Fruit fly (Drosophila melanogaster) whole organism, embryonic: ENCODE results near the gene Epp.

Experiments used
- Antp ChIP-seq: fragments of 200-800 bp; sonication (Bioruptor generic); optimal IDR thresholded peaks from 3 replicates; lab custom pipeline; 2016; ENCODE audit warnings: missing biosample characterization, missing genetic modification characterization
- B-H2 ChIP-seq: fragments of 200-800 bp; sonication (Bioruptor generic); optimal IDR thresholded peaks from 2 replicates; lab custom pipeline; 2018; ENCODE audit warnings: missing biosample characterization, mild to moderate bottlenecking, missing genetic modification characterization
- CG10654 ChIP-seq: fragments of 200-800 bp; sonication (Bioruptor generic); optimal IDR thresholded peaks from 2 replicates; lab custom pipeline; 2016; ENCODE audit warnings: missing biosample characterization, missing genetic modification characterization
- CG11504 ChIP-seq: fragments of 200-800 bp; sonication (Bioruptor generic); optimal IDR thresholded peaks from 3 replicates; lab custom pipeline; 2019; ENCODE audit warnings: missing biosample characterization, mild to moderate bottlenecking, missing genetic modification characterization, moderate library complexity
- CG12071 ChIP-seq: fragments of 200-800 bp; sonication (Bioruptor generic); optimal IDR thresholded peaks from 3 replicates; lab custom pipeline; 2018; ENCODE audit warnings: missing biosample characterization, mild to moderate bottlenecking, missing genetic modification characterization
- CG13624 ChIP-seq: fragments of 200-800 bp; sonication (Bioruptor generic); optimal IDR thresholded peaks from 2 replicates; lab custom pipeline; 2016; ENCODE audit warnings: missing biosample characterization, missing genetic modification characterization
- CG18764 ChIP-seq: fragments of 200-800 bp; sonication (Bioruptor generic); optimal IDR thresholded peaks from 3 replicates; lab custom pipeline; 2016; ENCODE audit warnings: missing biosample characterization, missing genetic modification characterization
- CG3838 ChIP-seq: fragments of 200-800 bp; sonication (Bioruptor generic); optimal IDR thresholded peaks from 3 replicates; lab custom pipeline; 2016; ENCODE audit warnings: missing biosample characterization, missing genetic modification characterization
- CG4360 ChIP-seq: fragments of 200-800 bp; sonication (Bioruptor generic); IDR thresholded peaks from 2 replicates; pipeline ENCODE4 v1.3.6; 2022; ENCODE audit warnings: missing biosample characterization, missing genetic modification characterization
- CG4404 ChIP-seq: fragments of 200-800 bp; sonication (Bioruptor generic); IDR thresholded peaks from 2 replicates; pipeline ENCODE4 v1.3.6; 2022; ENCODE audit warnings: missing biosample characterization, missing genetic modification characterization
- CG4617 ChIP-seq: fragments of 200-800 bp; sonication (Bioruptor generic); optimal IDR thresholded peaks from 3 replicates; lab custom pipeline; 2016; ENCODE audit warnings: missing biosample characterization, missing genetic modification characterization, borderline replicate concordance
- CG4730 ChIP-seq: fragments of 200-800 bp; sonication (Bioruptor generic); IDR thresholded peaks from 2 replicates; pipeline ENCODE4 v1.3.6; 2022; ENCODE audit warnings: missing biosample characterization, missing genetic modification characterization
- CG6791 ChIP-seq: fragments of 200-800 bp; sonication (Bioruptor generic); IDR thresholded peaks from 3 replicates; pipeline ENCODE4 v1.3.6; 2022; ENCODE audit warnings: missing biosample characterization, missing genetic modification characterization; ENCODE audit not compliant: partially characterized antibody
- CG7987 ChIP-seq: fragments of 200-800 bp; sonication (Bioruptor generic); optimal IDR thresholded peaks from 2 replicates; lab custom pipeline; 2018; ENCODE audit warnings: missing biosample characterization, mild to moderate bottlenecking, missing genetic modification characterization, moderate library complexity
- CG8359 ChIP-seq: fragments of 200-800 bp; sonication (Bioruptor generic); optimal IDR thresholded peaks from 2 replicates; lab custom pipeline; 2017; ENCODE audit warnings: missing biosample characterization, mild to moderate bottlenecking, missing genetic modification characterization, borderline replicate concordance
- CTCF ChIP-seq: fragments of 200-800 bp; sonication (Bioruptor generic); optimal IDR thresholded peaks from 2 replicates; lab custom pipeline; 2017; ENCODE audit warnings: missing biosample characterization, mild to moderate bottlenecking, missing genetic modification characterization, moderate library complexity
- CrebB ChIP-seq: fragments of 200-800 bp; sonication (Bioruptor generic); optimal IDR thresholded peaks from 3 replicates; lab custom pipeline; 2018; ENCODE audit warnings: missing biosample characterization, mild to moderate bottlenecking, missing genetic modification characterization
- Dref ChIP-seq: fragments of 200-800 bp; sonication (Bioruptor generic); IDR thresholded peaks from 2 replicates; pipeline ENCODE4 v1.3.6; 2022; ENCODE audit warnings: missing biosample characterization, missing genetic modification characterization
- Ets65A ChIP-seq: fragments of 200-800 bp; sonication (Bioruptor generic); peaks from one replicate; lab custom pipeline; 2016; ENCODE audit warnings: missing biosample characterization, missing genetic modification characterization
- Scr ChIP-seq: fragments of 200-800 bp; sonication (Bioruptor generic); IDR thresholded peaks from 2 replicates; pipeline ENCODE4 v1.3.6; 2022; ENCODE audit warnings: missing biosample characterization, missing genetic modification characterization; ENCODE audit not compliant: partially characterized antibody
- Xbp1 ChIP-seq: fragments of 200-800 bp; sonication (Bioruptor generic); optimal IDR thresholded peaks from 3 replicates; lab custom pipeline; 2016; ENCODE audit warnings: missing biosample characterization, mild to moderate bottlenecking, missing genetic modification characterization
- chif ChIP-seq, 2 experiments: fragments of 200-800 bp; sonication (Bioruptor generic); optimal IDR thresholded peaks; 3 replicates each; lab custom pipeline; 2016; ENCODE audit warnings: missing biosample characterization in 2 of 2, missing genetic modification characterization in 2 of 2
- crp ChIP-seq, 2 experiments: fragments of 200-800 bp; sonication (Bioruptor generic); optimal IDR thresholded peaks; 2 replicates in 1 of 2; 3 replicates in 1 of 2; lab custom pipeline; 2017; ENCODE audit warnings: missing biosample characterization in 2 of 2, missing genetic modification characterization in 2 of 2, mild to moderate bottlenecking in 1 of 2, moderate library complexity in 1 of 2
- cwo ChIP-seq: fragments of 200-800 bp; sonication (Bioruptor generic); optimal IDR thresholded peaks from 3 replicates; lab custom pipeline; 2017; ENCODE audit warnings: missing biosample characterization, missing genetic modification characterization, mild to moderate bottlenecking, moderate library complexity, missing genetic modification reagents
- dimm ChIP-seq: fragments of 200-800 bp; sonication (Bioruptor generic); IDR thresholded peaks from 2 replicates; pipeline ENCODE4 v1.3.6; 2022; ENCODE audit warnings: missing biosample characterization, missing genetic modification characterization
- dm ChIP-seq: fragments of 200-800 bp; sonication (Bioruptor generic); optimal IDR thresholded peaks from 3 replicates; lab custom pipeline; 2016; ENCODE audit warnings: missing biosample characterization, missing genetic modification characterization
- dysf ChIP-seq: fragments of 200-800 bp; sonication (Bioruptor generic); IDR thresholded peaks from 3 replicates; pipeline ENCODE4 v1.3.6; 2022; ENCODE audit warnings: missing biosample characterization, missing genetic modification characterization
- fd102C ChIP-seq: fragments of 200-800 bp; sonication (Bioruptor generic); optimal IDR thresholded peaks from 2 replicates; lab custom pipeline; 2018; ENCODE audit warnings: missing biosample characterization, mild to moderate bottlenecking, missing genetic modification characterization, moderate library complexity
- fd96Cb ChIP-seq: fragments of 200-800 bp; sonication (Bioruptor generic); optimal IDR thresholded peaks from 2 replicates; lab custom pipeline; 2018; ENCODE audit warnings: missing biosample characterization, mild to moderate bottlenecking, missing genetic modification characterization, moderate library complexity
- gem ChIP-seq: fragments of 200-800 bp; sonication (Bioruptor generic); optimal IDR thresholded peaks from 2 replicates; lab custom pipeline; 2019; ENCODE audit warnings: missing biosample characterization, mild to moderate bottlenecking, missing genetic modification characterization, moderate library complexity
- hbn ChIP-seq: fragments of 200-800 bp; sonication (Bioruptor generic); IDR thresholded peaks from 2 replicates; pipeline ENCODE4 v1.3.6; 2022; ENCODE audit warnings: missing biosample characterization, missing genetic modification characterization; ENCODE audit not compliant: partially characterized antibody
- jigr1 ChIP-seq: fragments of 200-800 bp; sonication (Bioruptor generic); IDR thresholded peaks from 3 replicates; pipeline ENCODE4 v1.3.6; 2022; ENCODE audit warnings: missing biosample characterization, missing genetic modification characterization
- jumu ChIP-seq: fragments of 200-800 bp; sonication (Bioruptor generic); optimal IDR thresholded peaks from 3 replicates; lab custom pipeline; 2016; ENCODE audit warnings: missing biosample characterization, missing genetic modification characterization
- kay ChIP-seq: fragments of 200-800 bp; sonication (Bioruptor generic); optimal IDR thresholded peaks from 2 replicates; lab custom pipeline; 2016; ENCODE audit warnings: missing biosample characterization, missing genetic modification characterization
- luna ChIP-seq: fragments of 200-800 bp; sonication (Bioruptor generic); optimal IDR thresholded peaks from 2 replicates; lab custom pipeline; 2016; ENCODE audit warnings: missing biosample characterization, missing genetic modification characterization
- maf-S ChIP-seq: fragments of 200-800 bp; sonication (Bioruptor generic); optimal IDR thresholded peaks from 2 replicates; lab custom pipeline; 2016; ENCODE audit warnings: missing biosample characterization, missing genetic modification characterization
- mam ChIP-seq: fragments of 200-800 bp; sonication (Bioruptor generic); optimal IDR thresholded peaks from 3 replicates; lab custom pipeline; 2016; ENCODE audit warnings: missing biosample characterization, missing genetic modification characterization
- mld ChIP-seq: fragments of 200-800 bp; sonication (Bioruptor generic); IDR thresholded peaks from 3 replicates; pipeline ENCODE4 v1.3.6; 2022; ENCODE audit warnings: missing biosample characterization, missing genetic modification characterization; ENCODE audit not compliant: partially characterized antibody
- otp ChIP-seq: fragments of 200-800 bp; sonication (Bioruptor generic); IDR thresholded peaks from 3 replicates; pipeline ENCODE4, ENCODE4 v1.3.6; 2022; ENCODE audit warnings: missing biosample characterization, missing genetic modification characterization
- phol ChIP-seq: fragments of 200-800 bp; sonication (Bioruptor generic); optimal IDR thresholded peaks from 3 replicates; lab custom pipeline; 2018; ENCODE audit warnings: missing biosample characterization, mild to moderate bottlenecking, missing genetic modification characterization, moderate library complexity
- pzg ChIP-seq: fragments of 200-800 bp; sonication (Bioruptor generic); optimal IDR thresholded peaks from 3 replicates; lab custom pipeline; 2018; ENCODE audit warnings: missing biosample characterization, mild to moderate bottlenecking, missing genetic modification characterization, moderate library complexity
- slou ChIP-seq: fragments of 200-800 bp; sonication (Bioruptor generic); optimal IDR thresholded peaks from 3 replicates; lab custom pipeline; 2016; ENCODE audit warnings: missing biosample characterization, missing genetic modification characterization
- sob ChIP-seq: fragments of 200-800 bp; sonication (Bioruptor generic); IDR thresholded peaks from 2 replicates; pipeline ENCODE4 v1.3.6; 2022; ENCODE audit warnings: missing biosample characterization, missing genetic modification characterization
- sqz ChIP-seq: fragments of 200-800 bp; sonication (Bioruptor generic); optimal IDR thresholded peaks from 3 replicates; lab custom pipeline; 2018; ENCODE audit warnings: missing biosample characterization, mild to moderate bottlenecking, missing genetic modification characterization
- sr ChIP-seq: fragments of 200-800 bp; sonication (Bioruptor generic); IDR thresholded peaks from 3 replicates; pipeline ENCODE4 v1.3.6; 2022; ENCODE audit warnings: missing biosample characterization, missing genetic modification characterization
- sug ChIP-seq: fragments of 200-800 bp; optimal IDR thresholded peaks from 2 replicates; lab custom pipeline; 2019; ENCODE audit warnings: missing biosample characterization, mild to moderate bottlenecking, missing genetic modification characterization, moderate library complexity
- wek ChIP-seq: fragments of 200-800 bp; sonication (Bioruptor generic); optimal IDR thresholded peaks from 3 replicates; lab custom pipeline; 2018; ENCODE audit warnings: missing biosample characterization, mild to moderate bottlenecking, missing genetic modification characterization, moderate library complexity
- zfh1 ChIP-seq: fragments of 200-800 bp; sonication (Bioruptor generic); IDR thresholded peaks from 3 replicates; pipeline ENCODE4 v1.3.6; 2022; ENCODE audit warnings: missing biosample characterization, missing genetic modification characterization

Gene Epp

DNA sequence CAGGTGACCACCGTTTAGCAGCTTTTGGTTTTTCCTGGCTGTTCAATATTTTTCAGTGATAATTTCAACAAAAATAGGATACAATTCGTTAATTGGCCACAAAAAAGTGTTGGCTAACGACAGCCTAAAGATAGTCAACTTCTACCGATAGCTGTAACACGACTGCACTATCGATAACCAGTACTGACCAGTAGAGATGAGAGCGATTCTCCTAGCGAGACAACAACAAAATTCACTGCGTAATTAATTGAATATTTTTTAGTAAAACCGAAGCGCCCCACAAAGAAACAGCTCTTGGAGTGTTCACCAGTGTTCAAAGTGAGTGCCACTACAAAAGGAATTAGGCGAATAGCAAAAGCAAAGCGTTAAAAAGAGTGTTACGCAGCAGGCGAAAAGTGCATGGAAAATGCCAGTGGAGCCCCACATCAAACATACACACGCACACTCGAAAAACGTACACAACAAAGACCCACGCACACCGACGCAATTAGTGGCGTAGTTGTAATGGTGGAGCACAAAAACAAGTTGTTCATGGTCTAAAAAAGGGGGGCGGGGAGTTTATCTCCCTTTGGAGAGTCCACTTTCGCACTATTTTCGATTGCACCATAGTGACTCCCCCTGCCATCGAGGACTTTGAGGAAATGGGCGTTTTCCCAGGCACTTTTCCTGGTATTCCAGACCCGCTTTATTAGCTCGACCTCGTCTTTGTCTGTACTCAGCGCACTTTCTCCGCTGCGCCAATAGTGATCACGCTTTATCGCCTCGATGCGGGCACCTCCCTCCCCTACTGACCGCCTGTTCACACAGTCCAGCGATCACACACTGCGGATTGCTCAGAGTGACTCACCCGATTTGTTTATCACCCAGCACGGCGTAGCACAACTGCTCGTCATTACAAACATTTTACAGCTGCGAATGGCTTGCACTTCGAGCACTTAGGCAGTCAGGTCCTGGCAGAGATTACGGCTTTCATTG, at the start of gene Epp, which contains the start of gene Rab7:
TSS of gene Epp (minus strand) at position 94 of the 975 bp plus-strand sequence.
TSS of gene Rab7 (plus strand) at position 186 of the 975 bp plus-strand sequence.
- TF ChIP-seq dysf (GFP tag; lab: Robert Waterston, UW) (peak; percentile 32; the same call in 1 of the 3 replicates), sug (tag; lab: Kevin White, UChicago) (peak; percentile 54), wek (GFP tag; lab: Kevin White, UChicago) (no peak), zfh1 (GFP tag; lab: Robert Waterston, UW) (0 out of 3 replicates have a peak, but pooled peaks have one; percentile 37), CG7987 (GFP tag; lab: Kevin White, UChicago) (peak; percentile 35), dimm (GFP tag; lab: Robert Waterston, UW) (no peak), Dref (peak; percentile 92), maf-S (GFP tag; lab: Kevin White, UChicago) (peak; percentile 26), CG3838 (no peak), jumu (GFP tag; lab: Kevin White, UChicago) (peak; percentile 54), hbn (peak; percentile 89), dm (GFP tag; lab: Kevin White, UChicago) (peak; percentile 62), CG13624 (GFP tag; lab: Kevin White, UChicago) (peak; percentile 97), CG4360 (GFP tag; lab: Robert Waterston, UW) (peak; percentile 82), CG11504 (tag; lab: Kevin White, UChicago) (no peak), gem (tag; lab: Kevin White, UChicago) (no peak), jigr1 (GFP tag; lab: Robert Waterston, UW) (no peak), pzg (peak; percentile 90), crp (GFP tag; optimal IDR thresholded peaks at IDR 0.05; lab: Kevin White, UChicago) (peak in 1 of 2 experiments; percentile 31), phol (peak; percentile 43), B-H2 (GFP tag; lab: Kevin White, UChicago) (peak; percentile 81), Scr (GFP tag; lab: Robert Waterston, UW) (peak; percentile 92), luna (GFP tag; lab: Kevin White, UChicago) (no peak), CG8359 (no peak), fd102C (GFP tag; lab: Kevin White, UChicago) (no peak), chif (GFP tag; optimal IDR thresholded peaks at IDR 0.05; lab: Kevin White, UChicago) (peak in 1 of 2 experiments; percentile 28), CTCF (GFP tag; lab: Kevin White, UChicago) (peak; percentile 29), CG4617 (GFP tag; lab: Kevin White, UChicago) (peak; percentile 90), otp (GFP tag; lab: Robert Waterston, UW) (peak; percentile 18; the same call in 1 of the 3 replicates), CG4730 (no peak), mld (peak; percentile 84; the same call in 2 of the 3 replicates), Antp (GFP tag; lab: Kevin White, UChicago) (peak; percentile 51), cwo (GFP tag; lab: Kevin White, UChicago) (peak; percentile 36), CG12071 (no peak), Ets65A (GFP tag; lab: Kevin White, UChicago) (peak; percentile 93), CrebB (tag; lab: Kevin White, UChicago) (no peak), CG4404 (no peak), sqz (GFP tag; lab: Kevin White, UChicago) (no peak), CG6791 (GFP tag; lab: Robert Waterston, UW) (peak; percentile 94), sr (GFP tag; lab: Robert Waterston, UW) (0 out of 3 replicates have a peak, but pooled peaks have one; percentile 3), sob (GFP tag; lab: Robert Waterston, UW) (peak; percentile 82), fd96Cb (tag; lab: Kevin White, UChicago) (no peak), Xbp1 (GFP tag; lab: Kevin White, UChicago) (peak; percentile 51), slou (GFP tag; lab: Kevin White, UChicago) (no peak), mam (GFP tag; lab: Kevin White, UChicago) (peak; percentile 53), CG10654 (GFP tag; lab: Kevin White, UChicago) (peak; percentile 30), CG18764 (GFP tag; lab: Kevin White, UChicago) (peak; percentile 30), kay (GFP tag; lab: Kevin White, UChicago) (peak; percentile 57)
